Fruit fly (Drosophila melanogaster): Measurements from ENCODE around the gene Zmynd8.

The Zmynd8 gene

dm6 chr3R:31724580-31725320 lies 55.5 kb downstream of the Zmynd8 start (continued):
- TF ChIP-seq Hsf (GFP tag; optimal IDR thresholded peaks at IDR 0.05), result no peak
- TF ChIP-seq CG2875 (GFP tag; optimal IDR thresholded peaks at IDR 0.05), result no peak
- peak; percentile 85 for TF ChIP-seq pros (GFP tag; optimal IDR thresholded peaks at IDR 0.05)
- TF ChIP-seq CG6791 (GFP tag; IDR thresholded peaks at IDR 0.05; ENCODE audit: partially characterized antibody), result no peak
- TF ChIP-seq disco-r (GFP tag; optimal IDR thresholded peaks at IDR 0.05), result no peak
- 0 out of 2 replicates have a peak, but pooled peaks have one; percentile 9 for TF ChIP-seq Nf-YA (GFP tag; IDR thresholded peaks at IDR 0.05)
- TF ChIP-seq CG10959 (GFP tag; IDR thresholded peaks at IDR 0.05), result no peak
- TF ChIP-seq gem (tag; optimal IDR thresholded peaks at IDR 0.05), result peak; percentile 39
- TF ChIP-seq cad (GFP tag; optimal IDR thresholded peaks at IDR 0.05), result no peak
- TF ChIP-seq CG11456 (GFP tag; IDR thresholded peaks at IDR 0.05), result no peak
- peak; percentile 8 for TF ChIP-seq lilli (GFP tag; optimal IDR thresholded peaks at IDR 0.05)
- TF ChIP-seq CG14667 (GFP tag; IDR thresholded peaks at IDR 0.05), result no peak
- TF ChIP-seq CG17612 (GFP tag; IDR thresholded peaks at IDR 0.05), result no peak
- TF ChIP-seq CG10209 (GFP tag; optimal IDR thresholded peaks at IDR 0.05), result no peak
- peak; percentile 70 for TF ChIP-seq NFAT (GFP tag; IDR thresholded peaks at IDR 0.05)
- TF ChIP-seq wek (GFP tag; optimal IDR thresholded peaks at IDR 0.05), result no peak
- peak; percentile 95 for TF ChIP-seq CG4360 (GFP tag; IDR thresholded peaks at IDR 0.05)
- TF ChIP-seq CG12104 (GFP tag; optimal IDR thresholded peaks at IDR 0.05), result no peak
- TF ChIP-seq CG14441 (GFP tag; IDR thresholded peaks at IDR 0.05), result 0 out of 2 replicates have a peak, but pooled peaks have one; percentile 17
- no peak for TF ChIP-seq insv (GFP tag; optimal IDR thresholded peaks at IDR 0.05)
- no peak; the same call in 1 of the 2 replicates for TF ChIP-seq amos (GFP tag; IDR thresholded peaks at IDR 0.05; ENCODE audit: partially characterized antibody)
- no peak for TF ChIP-seq Chrac-16 (GFP tag; optimal IDR thresholded peaks at IDR 0.05)
- no peak for TF ChIP-seq CG5180 (GFP tag; optimal IDR thresholded peaks at IDR 0.05)
- no peak for TF ChIP-seq eyg (GFP tag; optimal IDR thresholded peaks at IDR 0.05)
- TF ChIP-seq CG7963 (GFP tag; IDR thresholded peaks at IDR 0.05; ENCODE audit: partially characterized antibody), result no peak
- TF ChIP-seq ewg (GFP tag; optimal IDR thresholded peaks at IDR 0.05), result no peak
- no peak for TF ChIP-seq Side (GFP tag; optimal IDR thresholded peaks at IDR 0.05)
- TF ChIP-seq btn (GFP tag; optimal IDR thresholded peaks at IDR 0.05), result no peak
- no peak for TF ChIP-seq CG2202 (tag; optimal IDR thresholded peaks at IDR 0.05)
- TF ChIP-seq CG10462 (GFP tag; optimal IDR thresholded peaks at IDR 0.05), result no peak
- TF ChIP-seq CG12942 (GFP tag; optimal IDR thresholded peaks at IDR 0.05), result no peak
- peak; percentile 5 for TF ChIP-seq mirr (GFP tag; optimal IDR thresholded peaks at IDR 0.05)
- no peak for TF ChIP-seq Pdp1 (GFP tag; optimal IDR thresholded peaks at IDR 0.05)
- no peak for TF ChIP-seq lola (GFP tag; optimal IDR thresholded peaks at IDR 0.05)
- no peak for TF ChIP-seq CG18011 (GFP tag; optimal IDR thresholded peaks at IDR 0.05)
- TF ChIP-seq Opbp (GFP tag; IDR thresholded peaks at IDR 0.05; ENCODE audit: partially characterized antibody), result 0 out of 3 replicates have a peak, but pooled peaks have one; percentile 23
- TF ChIP-seq luna (GFP tag; optimal IDR thresholded peaks at IDR 0.05), result no peak
- TF ChIP-seq CG10565 (GFP tag; optimal IDR thresholded peaks at IDR 0.05), result no peak
- TF ChIP-seq wor (GFP tag; IDR thresholded peaks at IDR 0.05), result no peak
- no peak for TF ChIP-seq C15 (GFP tag; IDR thresholded peaks at IDR 0.05)
- no peak for TF ChIP-seq CG31388 (GFP tag; optimal IDR thresholded peaks at IDR 0.05)
- peak; percentile 30 for TF ChIP-seq CG34376 (GFP tag; optimal IDR thresholded peaks at IDR 0.05)
- no peak for TF ChIP-seq Rx (GFP tag; IDR thresholded peaks at IDR 0.05)
- no peak for TF ChIP-seq Poxn (GFP tag; IDR thresholded peaks at IDR 0.05)
- TF ChIP-seq NC2α (GFP tag; optimal IDR thresholded peaks at IDR 0.05), result no peak
- TF ChIP-seq caup (GFP tag; optimal IDR thresholded peaks at IDR 0.05; ENCODE audit: severe bottlenecking), result peak; percentile 9
- TF ChIP-seq CG34224 (GFP tag; IDR thresholded peaks at IDR 0.05; ENCODE audit: partially characterized antibody), result peak; percentile 37; the same call in 1 of the 3 replicates
- no peak for TF ChIP-seq vfl (GFP tag; optimal IDR thresholded peaks at IDR 0.05)
- no peak for TF ChIP-seq CG11398 (GFP tag; optimal IDR thresholded peaks at IDR 0.05)

All from whole organism, embryonic.